Worm (Caenorhabditis elegans) whole organism, L2 larva: ENCODE measurements around the gene pqn-53.

ENCODE experiments used
- C34F6.9 ChIP-seq: fragments of 150-350 bp; optimal IDR thresholded peaks from 2 replicates; lab custom pipeline; 2014; ENCODE audit warnings: missing biosample characterization, missing genetic modification characterization
- F13H6.1 ChIP-seq: sonication (generic microtip); optimal IDR thresholded peaks from 2 replicates; lab custom pipeline; 2016; ENCODE audit warnings: missing genetic modification characterization, missing compliant biosample characterization
- R02D3.7 ChIP-seq: fragments of 150-350 bp; optimal IDR thresholded peaks from 2 replicates; lab custom pipeline; 2014; ENCODE audit warnings: missing biosample characterization, missing genetic modification characterization
- Y55F3AM.14 ChIP-seq: fragments of 200-800 bp; sonication (Bioruptor generic); optimal IDR thresholded peaks from 2 replicates; lab custom pipeline; 2018; ENCODE audit warnings: mild to moderate bottlenecking, missing genetic modification characterization, missing compliant biosample characterization
- ZK546.5 ChIP-seq: sonication (generic microtip); optimal IDR thresholded peaks from 2 replicates; lab custom pipeline; 2017; ENCODE audit warnings: missing biosample characterization, missing genetic modification characterization
- aly-2 ChIP-seq: fragments of 150-350 bp; optimal IDR thresholded peaks from 2 replicates; lab custom pipeline; 2014; ENCODE audit warnings: missing biosample characterization, missing genetic modification characterization
- blmp-1 ChIP-seq: sonication (generic microtip); optimal IDR thresholded peaks from 2 replicates; lab custom pipeline; 2017; ENCODE audit warnings: missing genetic modification characterization, mild to moderate bottlenecking, missing compliant biosample characterization, antibody characterized with exemption, moderate library complexity; ENCODE audit not compliant: insufficient read depth
- ceh-16 ChIP-seq: fragments of 150-350 bp; optimal IDR thresholded peaks from 2 replicates; lab custom pipeline; 2014; ENCODE audit warnings: missing biosample characterization, missing genetic modification characterization
- ceh-82 ChIP-seq: fragments of 150-350 bp; optimal IDR thresholded peaks from 2 replicates; lab custom pipeline; 2014; ENCODE audit warnings: missing biosample characterization, missing genetic modification characterization
- crh-2 ChIP-seq: sonication (generic microtip); optimal IDR thresholded peaks from 2 replicates; lab custom pipeline; 2017; ENCODE audit warnings: missing biosample characterization, missing genetic modification characterization
- dmd-4 ChIP-seq: sonication (generic microtip); optimal IDR thresholded peaks from 2 replicates; lab custom pipeline; 2017; ENCODE audit warnings: missing biosample characterization, missing genetic modification characterization
- elt-1 ChIP-seq: fragments of 150-350 bp; optimal IDR thresholded peaks from 2 replicates; lab custom pipeline; 2014; ENCODE audit warnings: missing biosample characterization, missing genetic modification characterization
- elt-3 ChIP-seq: sonication (generic microtip); optimal IDR thresholded peaks from 2 replicates; lab custom pipeline; 2017; ENCODE audit warnings: missing biosample characterization, missing genetic modification characterization
- gmeb-1 ChIP-seq: fragments of 150-350 bp; optimal IDR thresholded peaks from 2 replicates; lab custom pipeline; 2014; ENCODE audit warnings: missing biosample characterization, missing genetic modification characterization
- lin-13 ChIP-seq: fragments of 150-350 bp; optimal IDR thresholded peaks from 2 replicates; lab custom pipeline; 2014; ENCODE audit warnings: missing biosample characterization, missing genetic modification reagents, missing genetic modification characterization
- lin-39 ChIP-seq: fragments of 150-350 bp; optimal IDR thresholded peaks from 2 replicates; lab custom pipeline; 2014; ENCODE audit warnings: missing biosample characterization, missing genetic modification reagents, missing genetic modification characterization
- lsy-2 ChIP-seq, 2 experiments: fragments of 150-350 bp in 1 of 2; sonication (generic microtip) in 1 of 2; optimal IDR thresholded peaks; 2 replicates each; lab custom pipeline; 2014 to 2017; ENCODE audit warnings: missing biosample characterization in 2 of 2, missing genetic modification characterization in 2 of 2
- mab-5 ChIP-seq: fragments of 150-350 bp; optimal IDR thresholded peaks from 2 replicates; lab custom pipeline; 2014; ENCODE audit warnings: missing biosample characterization, missing genetic modification characterization
- nhr-10 ChIP-seq: sonication (generic microtip); optimal IDR thresholded peaks from 2 replicates; lab custom pipeline; 2017; ENCODE audit warnings: missing biosample characterization, missing genetic modification characterization
- nhr-11 ChIP-seq: fragments of 150-350 bp; optimal IDR thresholded peaks from 2 replicates; lab custom pipeline; 2014; ENCODE audit warnings: missing biosample characterization, missing genetic modification characterization
- nhr-12 ChIP-seq: fragments of 150-350 bp; optimal IDR thresholded peaks from 2 replicates; lab custom pipeline; 2014; ENCODE audit warnings: missing biosample characterization, missing genetic modification characterization
- nhr-129 ChIP-seq: fragments of 150-350 bp; optimal IDR thresholded peaks from 2 replicates; lab custom pipeline; 2014; ENCODE audit warnings: missing biosample characterization, missing genetic modification characterization
- nhr-21 ChIP-seq: fragments of 150-350 bp; optimal IDR thresholded peaks from 2 replicates; lab custom pipeline; 2014; ENCODE audit warnings: missing biosample characterization, missing genetic modification characterization
- nhr-237 ChIP-seq: fragments of 150-350 bp; optimal IDR thresholded peaks from 2 replicates; lab custom pipeline; 2014; ENCODE audit warnings: missing biosample characterization, missing genetic modification characterization
- nhr-6 ChIP-seq: fragments of 150-350 bp; optimal IDR thresholded peaks from 2 replicates; lab custom pipeline; 2014; ENCODE audit warnings: missing biosample characterization, missing genetic modification characterization
- nhr-77 ChIP-seq: fragments of 150-350 bp; optimal IDR thresholded peaks from 2 replicates; lab custom pipeline; 2014; ENCODE audit warnings: missing biosample characterization, missing genetic modification characterization
- sem-4 ChIP-seq: fragments of 150-350 bp; optimal IDR thresholded peaks from 2 replicates; lab custom pipeline; 2014; ENCODE audit warnings: missing biosample characterization, missing genetic modification reagents, missing genetic modification characterization
- sma-3 ChIP-seq: sonication (generic microtip); optimal IDR thresholded peaks from 2 replicates; lab custom pipeline; 2016; ENCODE audit warnings: missing genetic modification reagents, missing genetic modification characterization, missing compliant biosample characterization
- sma-9 ChIP-seq, 2 experiments: fragments of 150-350 bp in 1 of 2; sonication (generic microtip) in 1 of 2; optimal IDR thresholded peaks; 2 replicates each; lab custom pipeline; 2014 to 2016; ENCODE audit warnings: missing genetic modification characterization in 2 of 2, mild to moderate bottlenecking in 1 of 2, missing biosample characterization in 1 of 2, missing compliant biosample characterization in 1 of 2, missing genetic modification reagents in 1 of 2, moderate library complexity in 1 of 2
- snpc-4 ChIP-seq: fragments of 150-350 bp; optimal IDR thresholded peaks from 2 replicates; lab custom pipeline; 2014; ENCODE audit warnings: missing biosample characterization, missing genetic modification characterization
- unc-39 ChIP-seq: fragments of 150-350 bp; optimal IDR thresholded peaks from 2 replicates; lab custom pipeline; 2014; ENCODE audit warnings: missing biosample characterization, missing genetic modification characterization
- unc-55 ChIP-seq: fragments of 150-350 bp; sonication (generic microtip); optimal IDR thresholded peaks from 3 replicates; lab custom pipeline; 2014; ENCODE audit warnings: missing biosample characterization, missing genetic modification reagents, missing genetic modification characterization
- unc-62 ChIP-seq: fragments of 150-350 bp; optimal IDR thresholded peaks from 2 replicates; lab custom pipeline; 2014; ENCODE audit warnings: missing biosample characterization, missing genetic modification reagents, missing genetic modification characterization
- ztf-11 ChIP-seq: sonication (generic microtip); optimal IDR thresholded peaks from 2 replicates; lab custom pipeline; 2017; ENCODE audit warnings: missing biosample characterization, missing genetic modification characterization
- ztf-4 ChIP-seq: fragments of 150-350 bp; optimal IDR thresholded peaks from 2 replicates; lab custom pipeline; 2014; ENCODE audit warnings: missing biosample characterization, missing genetic modification characterization

pqn-53 gene

DNA sequence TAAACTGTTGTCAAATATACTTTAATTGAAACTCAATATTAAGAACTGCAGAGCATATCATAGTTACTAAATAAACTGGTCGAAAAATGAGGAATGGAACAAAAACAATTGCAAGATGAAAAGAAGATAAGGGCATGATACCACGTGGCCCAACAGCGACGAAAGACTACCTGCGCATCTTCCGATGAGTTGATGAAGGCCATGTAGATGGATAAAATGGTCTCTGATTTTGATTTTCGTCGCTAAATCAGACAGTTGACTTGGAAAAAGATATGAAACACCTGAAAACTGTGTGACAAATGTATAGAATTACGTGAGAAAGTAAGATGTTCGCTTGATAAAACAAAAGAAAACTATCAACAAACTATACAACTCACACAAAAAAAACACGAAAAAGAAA, 6.3 kb upstream of the pqn-53 start (continued):
- TF ChIP-seq nhr-77: no peak
- no peak for TF ChIP-seq nhr-11 (tag; lab: Kevin White, UChicago)
- no peak for TF ChIP-seq lin-13 (GFP tag; lab: Kevin White, UChicago)
- TF ChIP-seq unc-62 (GFP tag; lab: Kevin White, UChicago): no peak
- TF ChIP-seq ztf-4 (tag; lab: Kevin White, UChicago): no peak
- no peak for TF ChIP-seq lin-39 (tag; lab: Kevin White, UChicago)
- no peak for TF ChIP-seq snpc-4 (tag; lab: Kevin White, UChicago)
- TF ChIP-seq C34F6.9 (tag; lab: Kevin White, UChicago): no peak
- peak; percentile 29 for TF ChIP-seq sma-3 (GFP tag; lab: Kevin White, UChicago)

DNA sequence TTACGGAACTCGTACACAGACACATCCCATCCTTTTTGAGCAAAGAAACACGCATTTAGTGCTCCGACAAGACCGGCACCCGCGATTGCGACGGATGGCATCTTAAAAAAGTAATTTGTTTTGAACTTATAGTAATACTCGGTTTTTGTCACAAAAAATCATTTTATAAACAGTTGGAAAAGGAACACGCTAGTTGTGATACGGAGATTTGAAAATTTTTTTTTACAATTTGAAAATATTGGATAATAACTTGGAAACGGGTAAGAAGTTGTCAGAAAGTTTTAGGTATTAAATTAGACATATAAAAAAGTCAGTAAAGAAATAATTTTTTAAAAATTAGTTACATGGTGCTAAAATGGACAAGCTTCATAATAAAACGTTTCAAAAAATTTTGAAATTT, 5.2 kb upstream of the pqn-53 start, which contains the start of gene kmo-1:
Gene kmo-1, minus strand, starts transcription at position 101 of the 400 bp plus-strand sequence.
- no peak for TF ChIP-seq sem-4 (tag; lab: Kevin White, UChicago)
- no peak for TF ChIP-seq dmd-4 (tag; lab: Kevin White, UChicago)
- no peak for TF ChIP-seq sma-3 (GFP tag; lab: Kevin White, UChicago)
- TF ChIP-seq mab-5 (tag; lab: Kevin White, UChicago): no peak
- TF ChIP-seq nhr-10 (tag; lab: Kevin White, UChicago): no peak
- TF ChIP-seq blmp-1 (tag; lab: Kevin White, UChicago): no peak
- no peak for TF ChIP-seq elt-1 (tag; lab: Kevin White, UChicago)
- no peak for TF ChIP-seq ztf-11
- no peak for TF ChIP-seq ZK546.5 (tag; lab: Kevin White, UChicago)
- TF ChIP-seq nhr-129 (tag; lab: Kevin White, UChicago): no peak
- no peak for TF ChIP-seq R02D3.7 (tag; lab: Kevin White, UChicago)
- TF ChIP-seq, all 48 proteins: peak for 0

DNA sequence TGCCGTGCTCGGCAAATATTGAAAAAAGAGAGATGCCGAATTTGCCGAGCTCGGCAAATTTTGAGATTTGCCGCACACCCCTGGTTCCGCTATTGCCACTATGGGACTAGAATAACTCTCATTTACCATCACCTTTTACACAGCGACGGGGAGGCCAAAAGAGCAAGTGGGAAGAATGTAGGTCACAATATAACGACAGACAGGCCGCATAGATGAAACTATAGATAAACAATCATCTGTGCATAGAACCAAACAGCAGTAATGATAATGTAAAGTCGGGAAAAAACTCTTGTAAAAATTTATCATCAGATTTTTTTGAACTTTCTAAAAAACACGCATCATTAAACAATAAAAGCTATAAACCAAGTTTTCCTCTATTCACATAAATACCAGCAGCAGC, 3.2 kb upstream of the pqn-53 start, which contains the start of gene kmo-2:
Gene kmo-2, minus strand, starts transcription at position 101 of the 400 bp plus-strand sequence.
- TF ChIP-seq F13H6.1 (tag; lab: Kevin White, UChicago) (no peak), dmd-4 (tag; lab: Kevin White, UChicago) (no peak), ztf-11 (no peak), lsy-2 (tag; optimal IDR thresholded peaks at IDR 0.05; lab: Kevin White, UChicago) (no peak), Y55F3AM.14 (GFP tag; lab: Kevin White, UChicago) (no peak), crh-2 (tag; lab: Kevin White, UChicago) (no peak), nhr-129 (tag; lab: Kevin White, UChicago) (no peak), nhr-6 (tag; lab: Kevin White, UChicago) (no peak), aly-2 (tag; lab: Kevin White, UChicago) (no peak), C34F6.9 (tag; lab: Kevin White, UChicago) (no peak), ceh-16 (no peak), elt-3 (tag; lab: Kevin White, UChicago) (no peak), gmeb-1 (no peak)

DNA sequence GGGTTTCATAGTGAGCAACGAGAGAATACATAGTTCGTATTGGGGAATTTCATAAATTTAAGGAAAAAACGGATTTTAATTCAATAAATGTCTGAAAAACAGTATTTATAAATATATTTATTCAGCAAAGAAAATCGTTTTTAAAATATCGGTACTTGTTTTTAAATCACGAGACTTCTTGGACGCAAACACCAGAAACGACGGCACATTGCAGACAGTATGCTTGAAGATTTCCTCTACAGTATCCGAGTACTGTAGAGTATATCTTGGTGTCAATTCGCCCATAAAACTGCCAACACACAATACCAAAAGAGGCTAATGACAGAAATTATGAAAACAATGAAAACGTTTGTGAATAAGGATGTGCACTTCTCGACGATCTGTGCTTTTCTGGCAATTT, 668 bp upstream of the pqn-53 start:
- TF ChIP-seq ceh-82 (tag; lab: Kevin White, UChicago): no peak
- no peak for TF ChIP-seq unc-39
- peak; percentile 30 for TF ChIP-seq nhr-129 (tag; lab: Kevin White, UChicago)
- peak; percentile 1 for TF ChIP-seq sma-3 (GFP tag; lab: Kevin White, UChicago)
- no peak for TF ChIP-seq sma-9 (GFP tag; optimal IDR thresholded peaks at IDR 0.05; lab: Kevin White, UChicago)
- TF ChIP-seq sma-9 (tag; optimal IDR thresholded peaks at IDR 0.05; lab: Kevin White, UChicago): no peak
- TF ChIP-seq R02D3.7 (tag; lab: Kevin White, UChicago): no peak
- TF ChIP-seq nhr-237 (tag; lab: Kevin White, UChicago): no peak
- TF ChIP-seq nhr-21 (tag; lab: Kevin White, UChicago): no peak
- TF ChIP-seq unc-55 (GFP tag; lab: Kevin White, UChicago): peak; percentile 43
- no peak for TF ChIP-seq nhr-12 (tag; lab: Kevin White, UChicago)
- TF ChIP-seq nhr-11 (tag; lab: Kevin White, UChicago): no peak
- TF ChIP-seq C34F6.9 (tag; lab: Kevin White, UChicago): peak; percentile 19
- peak in 1 of 2 experiments; percentile 59 for TF ChIP-seq lsy-2 (tag; optimal IDR thresholded peaks at IDR 0.05; lab: Kevin White, UChicago)
- no peak for TF ChIP-seq ceh-16
- peak; percentile 42 for TF ChIP-seq lin-13 (GFP tag; lab: Kevin White, UChicago)
